Worm (Caenorhabditis elegans) whole organism, L4/young adult: ENCODE results near the gene C30G12.1.

Experiments
- W03F9.2 ChIP-seq: fragments of 150-350 bp; optimal IDR thresholded peaks from 2 replicates; lab custom pipeline; 2014; ENCODE audit warnings: missing biosample characterization, missing genetic modification characterization
- dao-5 ChIP-seq: sonication (generic microtip); optimal IDR thresholded peaks from 2 replicates; lab custom pipeline; 2016; ENCODE audit warnings: missing genotype, missing genetic modification characterization, moderate library complexity, missing compliant biosample characterization
- him-1 ChIP-seq: sonication (generic microtip); optimal IDR thresholded peaks from 2 replicates; lab custom pipeline; 2016; ENCODE audit warnings: missing genotype, missing genetic modification reagents, missing genetic modification characterization, missing compliant biosample characterization

Gene C30G12.1

ce11 chrII:7325063-7325480 is 25.9 kb downstream of the C30G12.1 start:
- TF ChIP-seq him-1 (tag; lab: Kevin White, UChicago), result no peak
- no peak for TF ChIP-seq dao-5 (tag; lab: Kevin White, UChicago)
- no peak for TF ChIP-seq W03F9.2 (tag; lab: Kevin White, UChicago)

- TF ChIP-seq W03F9.2 (tag; lab: Kevin White, UChicago) (no peak), him-1 (tag; lab: Kevin White, UChicago) (no peak), dao-5 (tag; lab: Kevin White, UChicago) (no peak)
Measured at ce11 chrII:7326199-7326598, 27.1 kb downstream of the C30G12.1 start.

DNA sequence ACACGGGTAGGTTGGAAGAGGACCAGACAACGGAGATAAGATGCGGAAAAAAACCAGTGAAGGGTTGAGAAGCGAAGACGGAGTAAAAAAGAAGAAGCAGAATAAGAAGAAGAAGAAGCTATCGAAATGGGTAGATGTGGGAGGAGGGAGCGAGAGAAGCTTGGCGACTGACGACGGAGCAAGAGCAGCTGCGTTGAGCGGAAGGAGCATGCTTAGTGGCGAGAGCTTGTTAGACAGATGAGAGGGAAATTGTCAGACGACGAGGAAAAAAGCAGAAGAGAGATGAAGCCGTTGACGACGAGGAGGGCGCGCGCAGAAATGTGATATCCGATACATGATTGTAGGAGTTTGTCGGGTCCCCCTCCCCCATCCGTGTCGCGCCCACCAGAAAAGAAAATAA is 27.9 kb downstream of the C30G12.1 start:
- TF ChIP-seq him-1 (tag; lab: Kevin White, UChicago), result peak; percentile 72
- no peak for TF ChIP-seq dao-5 (tag; lab: Kevin White, UChicago)

ce11 chrII:7331224-7331623 is 32.1 kb downstream of the C30G12.1 start, which contains the start of gene npax-1:
Gene npax-1 (minus strand): TSS chrII:7331324.
- no peak for TF ChIP-seq him-1 (tag; lab: Kevin White, UChicago)
- no peak for TF ChIP-seq dao-5 (tag; lab: Kevin White, UChicago)
- no peak for TF ChIP-seq W03F9.2 (tag; lab: Kevin White, UChicago)

- no peak for TF ChIP-seq him-1 (tag; lab: Kevin White, UChicago)
- no peak for TF ChIP-seq dao-5 (tag; lab: Kevin White, UChicago)
- TF ChIP-seq W03F9.2 (tag; lab: Kevin White, UChicago), result peak; percentile 54
Measured at ce11 chrII:7337469-7337893, 38.3 kb downstream of the C30G12.1 start.

- TF ChIP-seq W03F9.2 (tag; lab: Kevin White, UChicago), result no peak
- no peak for TF ChIP-seq him-1 (tag; lab: Kevin White, UChicago)
Measured at ce11 chrII:7338995-7339394, 39.9 kb downstream of the C30G12.1 start, which contains the start of gene nhr-21. Gene nhr-21 (plus strand): TSS chrII:7339229.

DNA sequence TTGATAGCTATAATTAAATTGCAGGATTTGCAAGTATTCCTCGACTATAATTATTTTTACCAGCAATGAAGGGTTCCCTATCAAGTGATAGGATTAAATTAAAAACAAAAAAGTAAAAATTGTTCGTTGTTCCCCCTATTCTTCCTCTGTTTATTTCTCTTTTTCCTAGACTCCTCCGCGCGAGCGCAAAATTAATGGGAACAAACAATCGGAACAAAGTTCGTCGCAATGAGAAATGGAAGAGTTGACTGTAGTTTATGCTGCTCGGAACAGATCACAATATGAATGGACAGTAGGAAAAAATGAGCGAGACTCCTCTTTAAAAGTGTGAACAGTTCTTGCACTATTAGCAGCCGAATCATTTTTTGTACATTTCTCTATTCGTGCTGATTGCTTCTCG is 41.6 kb downstream of the C30G12.1 start:
- TF ChIP-seq dao-5 (tag; lab: Kevin White, UChicago) (no peak), W03F9.2 (tag; lab: Kevin White, UChicago) (no peak), him-1 (tag; lab: Kevin White, UChicago) (no peak)

ce11 chrII:7341572-7342303 is 42.6 kb downstream of the C30G12.1 start:
- TF ChIP-seq W03F9.2 (tag; lab: Kevin White, UChicago) (no peak), him-1 (tag; lab: Kevin White, UChicago) (no peak), dao-5 (tag; lab: Kevin White, UChicago) (no peak)

- TF ChIP-seq him-1 (tag; lab: Kevin White, UChicago) (no peak), W03F9.2 (tag; lab: Kevin White, UChicago) (no peak)
Measured at ce11 chrII:7342884-7343283, 43.7 kb downstream of the C30G12.1 start.

ce11 chrII:7343668-7344067 is 44.5 kb downstream of the C30G12.1 start:
- no peak for TF ChIP-seq dao-5 (tag; lab: Kevin White, UChicago)
- no peak for TF ChIP-seq W03F9.2 (tag; lab: Kevin White, UChicago)
- TF ChIP-seq him-1 (tag; lab: Kevin White, UChicago), result no peak

ce11 chrII:7345858-7346257 is 46.7 kb downstream of the C30G12.1 start:
- TF ChIP-seq him-1 (tag; lab: Kevin White, UChicago) (no peak), dao-5 (tag; lab: Kevin White, UChicago) (no peak), W03F9.2 (tag; lab: Kevin White, UChicago) (no peak)

DNA sequence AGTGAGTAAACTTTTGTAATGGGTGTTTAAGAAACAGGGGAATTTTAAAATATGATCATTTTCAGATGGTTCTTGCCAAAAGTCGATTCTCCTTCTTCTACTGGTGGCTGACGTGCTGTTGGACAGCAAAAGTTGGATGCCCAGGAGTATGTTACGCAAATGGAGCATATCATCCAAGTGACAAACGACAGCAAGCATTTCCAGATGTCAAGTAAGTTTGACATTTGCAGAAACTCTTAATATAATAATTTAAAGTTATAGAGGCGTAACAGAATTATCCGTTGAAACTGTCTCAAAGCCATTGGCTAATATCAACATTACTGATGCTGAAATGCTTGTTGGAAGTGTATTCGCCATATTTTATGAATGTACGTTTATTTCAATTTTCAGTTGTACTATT is 48.9 kb downstream of the C30G12.1 start:
- TF ChIP-seq dao-5 (tag; lab: Kevin White, UChicago), result no peak
- no peak for TF ChIP-seq him-1 (tag; lab: Kevin White, UChicago)
- no peak for TF ChIP-seq W03F9.2 (tag; lab: Kevin White, UChicago)
